Worm (Caenorhabditis elegans) whole organism, L1 larva: ENCODE results near the gene cyp-29A4.

Source experiments
- Y116A8C.19 ChIP-seq: sonication (generic microtip); optimal IDR thresholded peaks from 2 replicates; lab custom pipeline; 2016; ENCODE audit warnings: missing compliant biosample characterization, missing genetic modification characterization, borderline replicate concordance
- ceh-90 ChIP-seq: sonication (generic microtip); optimal IDR thresholded peaks from 2 replicates; lab custom pipeline; 2016; ENCODE audit warnings: missing genetic modification characterization, missing compliant biosample characterization
- dpl-1 ChIP-seq, 3 experiments: fragments of 150-350 bp in 2 of 3; sonication (generic microtip) in 1 of 3; optimal IDR thresholded peaks; 2 replicates each; lab custom pipeline; 2014 to 2017; ENCODE audit warnings: missing biosample characterization in 3 of 3, missing genetic modification characterization in 3 of 3, missing genetic modification reagents in 3 of 3
- elt-3 ChIP-seq, 6 experiments: fragments of 150-350 bp in 1 of 6; sonication (generic microtip); optimal IDR thresholded peaks; 2 replicates each; lab custom pipeline; 2017 to 2018; ENCODE audit warnings: missing biosample characterization in 6 of 6, missing genetic modification characterization in 6 of 6, inconsistent platforms in 1 of 6
- fkh-10 ChIP-seq: sonication (generic microtip); optimal IDR thresholded peaks from 2 replicates; lab custom pipeline; 2017; ENCODE audit warnings: missing biosample characterization, missing genetic modification reagents, missing genetic modification characterization
- lin-13 ChIP-seq: fragments of 150-350 bp; optimal IDR thresholded peaks from 2 replicates; lab custom pipeline; 2014; ENCODE audit warnings: missing biosample characterization, missing genetic modification reagents, missing genetic modification characterization
- lin-39 ChIP-seq: fragments of 150-350 bp; optimal IDR thresholded peaks from 2 replicates; lab custom pipeline; 2014; ENCODE audit warnings: missing biosample characterization, missing genetic modification reagents, missing genetic modification characterization
- nhr-11 ChIP-seq: fragments of 150-350 bp; optimal IDR thresholded peaks from 2 replicates; lab custom pipeline; 2014; ENCODE audit warnings: missing biosample characterization, missing genetic modification characterization
- nhr-47 ChIP-seq: sonication (generic microtip); optimal IDR thresholded peaks from 2 replicates; lab custom pipeline; 2016; ENCODE audit warnings: mild to moderate bottlenecking, missing genetic modification characterization, moderate library complexity, missing compliant biosample characterization
- nhr-76 ChIP-seq: sonication (generic microtip); optimal IDR thresholded peaks from 2 replicates; lab custom pipeline; 2017; ENCODE audit warnings: missing biosample characterization, missing genetic modification characterization
- nhr-85 ChIP-seq: sonication (generic microtip); peaks from one replicate; lab custom pipeline; 2016; ENCODE audit warnings: missing genetic modification characterization, inconsistent platforms, missing compliant biosample characterization
- unc-86 ChIP-seq: sonication (generic microtip); optimal IDR thresholded peaks from 2 replicates; lab custom pipeline; 2016; ENCODE audit warnings: missing genetic modification characterization, missing compliant biosample characterization
- zag-1 ChIP-seq: fragments of 150-350 bp; optimal IDR thresholded peaks from 2 replicates; lab custom pipeline; 2014; ENCODE audit warnings: missing biosample characterization, missing genetic modification characterization

DNA sequence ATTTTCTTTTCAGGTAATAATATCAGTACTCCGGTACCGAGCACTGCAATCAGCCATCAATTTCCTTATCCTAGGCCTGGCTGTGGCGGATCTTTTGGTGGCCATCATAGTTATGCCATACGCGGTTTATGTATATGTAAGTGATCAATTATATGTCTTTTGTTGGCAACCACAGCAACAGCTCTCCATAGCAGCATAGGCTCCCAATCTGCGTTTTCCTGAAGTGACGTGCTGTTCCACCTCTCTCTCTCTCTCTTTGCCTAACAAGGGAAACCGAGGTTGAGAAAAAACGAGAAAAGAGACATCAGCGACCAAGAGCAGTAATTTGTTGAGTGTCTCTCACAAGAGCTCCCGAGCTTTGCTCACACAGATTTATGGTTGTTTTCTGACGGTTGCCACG lies 45.3 kb upstream of the cyp-29A4 start:
- TF ChIP-seq nhr-11 = no peak
- no peak for TF ChIP-seq nhr-85 (tag; lab: Kevin White, UChicago)
- TF ChIP-seq Y116A8C.19 (tag; lab: Kevin White, UChicago) = no peak
- TF ChIP-seq lin-39 (tag; lab: Kevin White, UChicago) = no peak
- TF ChIP-seq nhr-47 (tag; lab: Kevin White, UChicago) = no peak
- TF ChIP-seq ceh-90 (tag; lab: Kevin White, UChicago) = no peak
- no peak for TF ChIP-seq dpl-1 (GFP tag; optimal IDR thresholded peaks at IDR 0.05; lab: Kevin White, UChicago)
- no peak for TF ChIP-seq zag-1 (tag; lab: Kevin White, UChicago)
- TF ChIP-seq lin-13 (GFP tag; lab: Kevin White, UChicago) = no peak
- no peak for TF ChIP-seq elt-3 (tag; optimal IDR thresholded peaks at IDR 0.05; lab: Kevin White, UChicago)
- no peak for TF ChIP-seq unc-86 (tag; lab: Kevin White, UChicago)
- TF ChIP-seq nhr-76 = no peak
- TF ChIP-seq fkh-10 (GFP tag; lab: Kevin White, UChicago) = no peak
